Fruit fly (Drosophila melanogaster) S2 (cell line): ENCODE data around the gene CG31176.

Source experiments
- CG8478 ChIP-seq: fragments of >200 bp; optimal IDR thresholded peaks from 2 replicates; lab custom pipeline; 2018
- CTCF ChIP-seq, 2 experiments: fragments of >200 bp; optimal IDR thresholded peaks; 2 replicates each; lab custom pipeline; 2018

- TF ChIP-seq CTCF (optimal IDR thresholded peaks at IDR 0.05; lab: Kevin White, UChicago) (no peak), CG8478 (lab: Kevin White, UChicago) (no peak)
Measured at dm6 chr3R:21648460-21648859, 71.0 kb downstream of the CG31176 start.
